Worm (Caenorhabditis elegans): ENCODE results near the gene hach-1.

Gene hach-1

ce11 chrIII:5550193-5550592 is 5.1 kb upstream of the hach-1 start:
- TF ChIP-seq W03F9.2 (tag; optimal IDR thresholded peaks at IDR 0.05) = no peak
- TF ChIP-seq him-1 (tag; optimal IDR thresholded peaks at IDR 0.05) = no peak
- TF ChIP-seq dao-5 (tag; optimal IDR thresholded peaks at IDR 0.05) = no peak

DNA sequence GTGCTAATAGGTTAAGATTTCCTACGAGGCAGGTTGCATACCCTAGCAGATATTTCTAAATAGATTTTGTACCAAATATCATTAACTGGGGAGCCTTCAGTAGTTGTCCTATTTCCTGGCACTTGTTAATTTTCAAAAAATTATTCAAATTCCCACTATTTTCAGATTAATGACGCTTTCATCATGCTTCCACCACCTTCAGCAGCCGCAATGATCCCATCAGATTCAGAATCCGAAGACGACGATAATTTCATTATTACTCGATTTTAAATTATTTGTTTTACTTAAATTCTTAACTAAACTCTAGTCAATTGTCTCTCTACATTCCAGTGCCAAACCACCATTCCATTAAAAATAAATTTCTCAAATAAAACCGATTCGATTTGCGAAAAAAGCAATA is 4.4 kb upstream of the hach-1 start:
- no peak for TF ChIP-seq him-1 (tag; optimal IDR thresholded peaks at IDR 0.05)
- TF ChIP-seq W03F9.2 (tag; optimal IDR thresholded peaks at IDR 0.05) = no peak
- TF ChIP-seq dao-5 (tag; optimal IDR thresholded peaks at IDR 0.05) = no peak

DNA sequence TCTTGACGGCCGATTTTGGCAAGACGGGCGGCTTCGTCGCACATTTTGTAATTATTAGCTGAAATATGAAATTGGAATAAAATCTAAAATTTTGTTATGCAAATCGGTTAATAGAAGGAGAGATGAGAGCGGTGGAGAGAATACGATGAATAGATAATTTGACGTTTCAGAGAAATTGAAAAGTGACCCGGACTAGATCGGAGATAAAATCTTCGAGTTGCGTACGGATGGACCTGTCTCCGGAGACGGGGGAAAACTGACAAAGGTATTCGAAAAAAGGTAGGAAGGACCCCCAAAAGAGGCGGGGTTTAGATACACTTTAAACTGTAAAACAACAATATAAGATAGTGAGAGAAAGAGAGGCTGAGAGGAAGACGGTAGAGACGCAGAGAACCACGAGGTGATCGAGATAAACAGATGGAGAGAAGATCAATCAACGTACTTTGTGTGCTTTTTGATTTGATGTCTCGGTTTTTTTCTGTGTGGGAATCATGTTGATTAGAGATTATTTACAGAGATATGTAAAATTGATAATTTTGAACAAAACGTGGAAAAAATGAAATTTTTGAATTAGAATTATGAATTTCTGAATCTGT is 3.1 kb upstream of the hach-1 start, which contains the start of gene F09F7.6:
F09F7.6 (minus strand) TSS at position 64 of the 596 bp plus-strand sequence.
- TF ChIP-seq dao-5 (tag; optimal IDR thresholded peaks at IDR 0.05) (no peak), W03F9.2 (tag; optimal IDR thresholded peaks at IDR 0.05) (peak; percentile 25)

DNA sequence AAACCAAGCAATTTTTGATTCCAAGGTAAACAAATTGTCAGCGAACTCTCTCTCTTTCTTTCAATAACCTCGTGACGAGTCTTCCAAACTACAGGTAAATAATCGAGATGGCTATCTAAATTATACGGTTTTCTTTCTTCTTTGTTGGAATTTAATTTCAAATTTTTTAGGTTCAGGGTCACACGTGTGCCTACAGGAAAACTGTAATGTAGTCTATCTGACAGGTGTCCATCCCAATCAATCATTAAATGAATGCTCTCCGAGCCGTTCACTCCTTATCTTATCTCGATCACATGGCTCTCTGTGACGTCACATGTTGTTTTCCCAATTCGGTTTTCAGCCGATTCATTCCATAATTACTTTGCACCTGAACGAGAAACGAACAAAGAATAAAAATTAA is 2.2 kb upstream of the hach-1 start:
- TF ChIP-seq him-1 (tag; optimal IDR thresholded peaks at IDR 0.05) (no peak), dao-5 (tag; optimal IDR thresholded peaks at IDR 0.05) (no peak)

DNA sequence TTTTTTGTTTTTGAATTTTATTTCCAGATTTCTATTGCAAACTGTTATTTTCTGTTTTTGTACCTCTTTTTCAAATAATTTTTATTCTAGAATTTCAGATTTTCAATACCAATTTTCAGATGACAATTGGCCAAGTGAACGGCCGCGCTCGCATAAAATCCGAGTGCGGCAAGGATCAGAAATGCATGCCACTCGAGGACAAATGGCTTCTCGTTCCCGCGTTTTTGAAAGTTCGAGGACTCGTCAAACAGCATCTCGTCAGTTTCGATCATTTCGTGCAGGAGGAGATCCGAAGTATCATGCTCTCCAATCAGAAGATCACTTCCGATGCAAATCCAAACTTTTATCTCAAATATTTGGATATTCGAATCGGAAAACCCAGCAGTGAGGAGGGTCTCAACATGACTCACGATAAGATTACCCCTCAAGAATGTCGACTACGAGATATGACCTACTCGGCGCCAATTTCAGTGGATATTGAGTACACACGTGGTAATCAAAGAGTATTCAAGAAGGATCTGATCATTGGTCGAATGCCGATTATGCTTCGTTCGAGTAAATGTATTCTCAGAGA is 2.1 kb downstream of the hach-1 start, which contains the start of gene rpc-2:
rpc-2 (plus strand) TSS at position 120 of the 574 bp plus-strand sequence.
- TF ChIP-seq him-1 (tag; optimal IDR thresholded peaks at IDR 0.05) = no peak
- no peak for TF ChIP-seq dao-5 (tag; optimal IDR thresholded peaks at IDR 0.05)
- no peak for TF ChIP-seq W03F9.2 (tag; optimal IDR thresholded peaks at IDR 0.05)

DNA sequence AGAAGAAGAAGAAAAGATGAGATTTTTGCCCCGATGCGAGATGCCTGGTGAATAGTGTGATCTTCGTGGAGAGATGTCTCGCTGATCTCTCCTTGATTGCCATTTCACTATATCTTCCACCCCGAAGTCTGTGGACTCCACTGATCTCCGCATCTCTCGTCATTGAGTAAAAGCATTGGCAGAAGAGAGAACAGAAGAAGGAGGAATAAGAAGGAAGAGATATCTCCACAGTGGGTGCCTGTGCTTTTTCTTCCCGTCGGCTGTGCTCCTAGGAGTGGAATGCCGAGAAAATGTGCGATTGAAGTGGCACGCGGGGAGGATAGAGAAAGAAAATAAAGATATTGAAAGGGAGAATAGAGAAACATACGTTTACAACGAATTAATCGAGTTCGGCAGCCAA is 8.4 kb downstream of the hach-1 start:
- no peak for TF ChIP-seq W03F9.2 (tag; optimal IDR thresholded peaks at IDR 0.05)
- TF ChIP-seq him-1 (tag; optimal IDR thresholded peaks at IDR 0.05) = no peak
- TF ChIP-seq dao-5 (tag; optimal IDR thresholded peaks at IDR 0.05) = no peak

ce11 chrIII:5564325-5564724 is 9.1 kb downstream of the hach-1 start:
- TF ChIP-seq W03F9.2 (tag; optimal IDR thresholded peaks at IDR 0.05) (no peak), him-1 (tag; optimal IDR thresholded peaks at IDR 0.05) (no peak), dao-5 (tag; optimal IDR thresholded peaks at IDR 0.05) (no peak)

ce11 chrIII:5564799-5565198 is 9.5 kb downstream of the hach-1 start, which contains the start of gene mlc-3:
mlc-3 (plus strand) TSS chrIII:5565025.
- no peak for TF ChIP-seq W03F9.2 (tag; optimal IDR thresholded peaks at IDR 0.05)
- no peak for TF ChIP-seq dao-5 (tag; optimal IDR thresholded peaks at IDR 0.05)
- TF ChIP-seq him-1 (tag; optimal IDR thresholded peaks at IDR 0.05) = no peak

DNA sequence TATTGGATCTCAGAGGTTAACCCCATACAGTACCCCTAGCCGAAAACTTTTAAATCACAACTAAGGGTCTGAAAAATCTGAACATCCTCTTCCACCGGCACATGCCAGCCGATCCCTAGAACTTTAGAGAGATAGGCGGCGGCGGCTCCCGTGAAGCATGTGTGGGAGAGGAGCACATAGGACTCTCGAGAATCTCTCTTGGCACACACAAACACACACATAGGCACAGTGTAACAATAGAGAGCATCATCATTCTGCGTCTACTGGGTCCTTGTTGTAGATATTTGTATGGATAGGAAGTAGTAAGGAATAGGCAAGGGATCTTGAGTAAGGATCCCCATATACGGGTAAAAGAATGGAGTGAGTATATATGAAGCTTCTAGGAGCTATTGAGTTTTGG is 10.4 kb downstream of the hach-1 start:
- no peak for TF ChIP-seq him-1 (tag; optimal IDR thresholded peaks at IDR 0.05)
- TF ChIP-seq dao-5 (tag; optimal IDR thresholded peaks at IDR 0.05) = no peak
- TF ChIP-seq W03F9.2 (tag; optimal IDR thresholded peaks at IDR 0.05) = no peak

- no peak for TF ChIP-seq W03F9.2 (tag; optimal IDR thresholded peaks at IDR 0.05)
- TF ChIP-seq him-1 (tag; optimal IDR thresholded peaks at IDR 0.05) = no peak
- no peak for TF ChIP-seq dao-5 (tag; optimal IDR thresholded peaks at IDR 0.05)
Observed at ce11 chrIII:5566496-5566895, 11.2 kb downstream of the hach-1 start.

DNA sequence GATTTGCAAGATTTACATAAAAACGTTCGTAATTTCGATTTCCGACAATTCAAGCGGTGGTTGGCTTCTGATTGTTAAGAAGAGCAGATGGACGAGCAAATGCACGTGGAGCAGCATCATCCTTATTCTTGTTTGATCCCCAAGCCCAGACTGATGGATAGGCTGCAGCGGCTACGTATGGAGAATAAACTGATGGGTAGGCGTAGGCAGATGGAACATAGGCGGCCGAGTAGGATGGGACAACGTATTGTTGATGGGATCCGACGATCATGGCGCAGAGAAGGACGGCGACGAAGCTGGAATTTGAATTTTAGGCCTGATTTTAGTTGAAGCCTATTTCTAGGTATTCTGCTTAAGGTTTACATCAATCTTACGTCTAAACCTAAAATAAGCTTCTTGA is 13.0 kb downstream of the hach-1 start:
- TF ChIP-seq dao-5 (tag; optimal IDR thresholded peaks at IDR 0.05) = no peak
- no peak for TF ChIP-seq W03F9.2 (tag; optimal IDR thresholded peaks at IDR 0.05)
- no peak for TF ChIP-seq him-1 (tag; optimal IDR thresholded peaks at IDR 0.05)

- TF ChIP-seq him-1 (tag; optimal IDR thresholded peaks at IDR 0.05) = no peak
- no peak for TF ChIP-seq dao-5 (tag; optimal IDR thresholded peaks at IDR 0.05)
- TF ChIP-seq W03F9.2 (tag; optimal IDR thresholded peaks at IDR 0.05) = no peak
Observed at ce11 chrIII:5568679-5569078, 13.4 kb downstream of the hach-1 start, which contains the start of gene nspb-12. nspb-12 (minus strand) TSS chrIII:5568779.

DNA sequence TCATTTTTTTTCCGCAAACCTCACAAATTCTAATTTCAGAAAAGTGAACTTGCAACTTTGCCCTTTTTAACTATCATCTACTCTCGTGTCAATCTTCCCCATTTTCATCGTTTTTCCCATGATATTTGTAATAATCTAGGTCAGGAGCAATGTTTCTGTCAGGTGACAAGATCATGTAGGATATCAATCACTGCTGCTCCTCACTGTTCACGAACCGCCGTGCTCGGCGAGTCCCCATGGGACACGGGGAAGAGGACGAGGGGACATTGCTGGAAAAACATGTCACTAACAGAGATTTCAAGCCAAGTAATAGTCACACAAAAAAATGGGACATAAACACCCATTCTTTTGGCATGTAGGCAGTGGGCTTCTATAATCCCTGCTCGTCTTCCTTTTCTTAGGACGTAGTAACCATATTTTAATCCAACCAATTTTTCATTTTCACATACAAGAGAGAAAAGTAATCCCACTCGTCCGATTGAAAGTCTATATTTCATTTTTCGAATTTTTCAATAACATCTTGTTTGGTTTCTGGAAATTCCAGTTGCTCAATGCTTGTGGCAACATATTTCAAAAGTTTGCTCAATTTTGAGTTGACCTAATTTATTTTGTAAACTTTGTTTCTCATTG is 15.7 kb downstream of the hach-1 start:
- TF ChIP-seq him-1 (tag; optimal IDR thresholded peaks at IDR 0.05) = no peak
- no peak for TF ChIP-seq dao-5 (tag; optimal IDR thresholded peaks at IDR 0.05)
- TF ChIP-seq W03F9.2 (tag; optimal IDR thresholded peaks at IDR 0.05) = no peak

ce11 chrIII:5572806-5573205 is 17.6 kb downstream of the hach-1 start:
- TF ChIP-seq him-1 (tag; optimal IDR thresholded peaks at IDR 0.05) = no peak
- no peak for TF ChIP-seq dao-5 (tag; optimal IDR thresholded peaks at IDR 0.05)
- no peak for TF ChIP-seq W03F9.2 (tag; optimal IDR thresholded peaks at IDR 0.05)
